Fruit fly (Drosophila melanogaster) whole organism, embryonic: ENCODE data around the gene CG15247.

Experiments used
- Adf1 ChIP-seq: fragments of 200-800 bp; sonication (Bioruptor generic); IDR thresholded peaks from 2 replicates; pipeline ENCODE4 v1.3.6; 2022; ENCODE audit warnings: missing biosample characterization, missing genetic modification characterization
- Atf-2 ChIP-seq: fragments of 200-800 bp; sonication (Bioruptor generic); optimal IDR thresholded peaks from 2 replicates; lab custom pipeline; 2016; ENCODE audit warnings: missing biosample characterization, missing genetic modification characterization
- Blimp-1 ChIP-seq: fragments of 200-800 bp; sonication (Bioruptor generic); optimal IDR thresholded peaks from 3 replicates; lab custom pipeline; 2018; ENCODE audit warnings: missing biosample characterization, missing genetic modification characterization, mild to moderate bottlenecking, moderate library complexity, missing genetic modification reagents
- BtbVII ChIP-seq: fragments of 200-800 bp; sonication (Bioruptor generic); optimal IDR thresholded peaks from 3 replicates; lab custom pipeline; 2017; ENCODE audit warnings: missing biosample characterization, mild to moderate bottlenecking, missing genetic modification characterization
- CG10366 ChIP-seq: fragments of 200-800 bp; sonication (Bioruptor generic); IDR thresholded peaks from 2 replicates; pipeline ENCODE4 v1.3.6; 2022; ENCODE audit warnings: missing biosample characterization, missing genetic modification characterization
- CG10543 ChIP-seq: fragments of 200-800 bp; sonication (Bioruptor generic); optimal IDR thresholded peaks from 3 replicates; lab custom pipeline; 2017; ENCODE audit warnings: missing biosample characterization, mild to moderate bottlenecking, missing genetic modification characterization, moderate library complexity
- CG12071 ChIP-seq: fragments of 200-800 bp; sonication (Bioruptor generic); optimal IDR thresholded peaks from 3 replicates; lab custom pipeline; 2018; ENCODE audit warnings: missing biosample characterization, mild to moderate bottlenecking, missing genetic modification characterization
- CG14860 ChIP-seq: fragments of 200-800 bp; sonication (Bioruptor generic); IDR thresholded peaks from 3 replicates; pipeline ENCODE4 v1.3.6; 2022; ENCODE audit warnings: missing biosample characterization, missing genetic modification characterization; ENCODE audit not compliant: partially characterized antibody
- CG16813 ChIP-seq: fragments of 200-800 bp; sonication (Bioruptor generic); IDR thresholded peaks from 3 replicates; pipeline ENCODE4 v1.3.6; 2022; ENCODE audit warnings: missing biosample characterization, missing genetic modification characterization; ENCODE audit not compliant: partially characterized antibody
- CG17361 ChIP-seq: fragments of 200-800 bp; sonication (Bioruptor generic); IDR thresholded peaks from 3 replicates; pipeline ENCODE4 v1.3.6; 2022; ENCODE audit warnings: missing biosample characterization, missing genetic modification characterization
- CG18599 ChIP-seq: fragments of 200-800 bp; sonication (Bioruptor generic); optimal IDR thresholded peaks from 3 replicates; lab custom pipeline; 2017; ENCODE audit warnings: missing biosample characterization, missing genetic modification characterization, mild to moderate bottlenecking, moderate library complexity, missing genetic modification reagents
- CG2678 ChIP-seq: fragments of 200-800 bp; sonication (Bioruptor generic); optimal IDR thresholded peaks from 3 replicates; lab custom pipeline; 2019; ENCODE audit warnings: missing biosample characterization, mild to moderate bottlenecking, missing genetic modification characterization, moderate library complexity
- CG32532 ChIP-seq: fragments of 200-800 bp; sonication (Bioruptor generic); IDR thresholded peaks from 2 replicates; pipeline ENCODE4 v1.3.6; 2022; ENCODE audit warnings: missing biosample characterization, missing genetic modification characterization
- CG3995 ChIP-seq: fragments of 200-800 bp; sonication (Bioruptor generic); optimal IDR thresholded peaks from 3 replicates; lab custom pipeline; 2016; ENCODE audit warnings: missing biosample characterization, missing genetic modification characterization
- CG4617 ChIP-seq: fragments of 200-800 bp; sonication (Bioruptor generic); optimal IDR thresholded peaks from 3 replicates; lab custom pipeline; 2016; ENCODE audit warnings: missing biosample characterization, missing genetic modification characterization, borderline replicate concordance
- CG6175 ChIP-seq: fragments of 200-800 bp; sonication (Bioruptor generic); IDR thresholded peaks from 3 replicates; pipeline ENCODE4 v1.3.6; 2022; ENCODE audit warnings: missing biosample characterization, missing genetic modification characterization
- CG9797 ChIP-seq: fragments of 200-800 bp; sonication (Bioruptor generic); optimal IDR thresholded peaks from 3 replicates; lab custom pipeline; 2018; ENCODE audit warnings: missing biosample characterization, mild to moderate bottlenecking, missing genetic modification characterization
- Chrac-16 ChIP-seq: fragments of 200-800 bp; sonication (Bioruptor generic); optimal IDR thresholded peaks from 3 replicates; lab custom pipeline; 2016; ENCODE audit warnings: missing biosample characterization, missing genetic modification characterization
- D ChIP-seq, 2 experiments: fragments of 200-800 bp in 1 of 2; fragments of >200 bp in 1 of 2; sonication (Bioruptor generic) in 1 of 2; optimal IDR thresholded peaks; 2 replicates in 1 of 2; 3 replicates in 1 of 2; lab custom pipeline; 2017; ENCODE audit warnings: mild to moderate bottlenecking in 1 of 2, missing biosample characterization in 1 of 2, missing genetic modification characterization in 1 of 2, missing genetic modification reagents in 1 of 2
- D19A ChIP-seq: fragments of 200-800 bp; optimal IDR thresholded peaks from 3 replicates; lab custom pipeline; 2019; ENCODE audit warnings: missing biosample characterization, mild to moderate bottlenecking, missing genetic modification characterization, moderate library complexity
- Doc2 ChIP-seq: fragments of 200-800 bp; sonication (Bioruptor generic); IDR thresholded peaks from 2 replicates; pipeline ENCODE4 v1.3.6; 2022; ENCODE audit warnings: missing biosample characterization, missing genetic modification characterization
- Ets97D ChIP-seq: fragments of 200-800 bp; sonication (Bioruptor generic); optimal IDR thresholded peaks from 3 replicates; lab custom pipeline; 2016; ENCODE audit warnings: missing biosample characterization, missing genetic modification characterization
- Fer1 ChIP-seq: fragments of 200-800 bp; sonication (Bioruptor generic); optimal IDR thresholded peaks from 2 replicates; lab custom pipeline; 2017; ENCODE audit warnings: missing biosample characterization, mild to moderate bottlenecking, missing genetic modification characterization
- Hey ChIP-seq: fragments of 200-800 bp; sonication (Bioruptor generic); optimal IDR thresholded peaks from 3 replicates; lab custom pipeline; 2018; ENCODE audit warnings: missing biosample characterization, mild to moderate bottlenecking, missing genetic modification characterization
- HmgZ ChIP-seq: fragments of 200-800 bp; sonication (Bioruptor generic); optimal IDR thresholded peaks from 2 replicates; lab custom pipeline; 2018; ENCODE audit warnings: missing biosample characterization, mild to moderate bottlenecking, missing genetic modification characterization
- Mad ChIP-seq: fragments of 200-800 bp; sonication (Bioruptor generic); optimal IDR thresholded peaks from 2 replicates; lab custom pipeline; 2016; ENCODE audit warnings: missing biosample characterization, missing genetic modification characterization
- Med ChIP-seq: fragments of 200-800 bp; sonication (Bioruptor generic); peaks from one replicate; lab custom pipeline; 2016; ENCODE audit warnings: missing biosample characterization, missing genetic modification characterization, mild to moderate bottlenecking, inconsistent platforms, moderate library complexity
- Ravus ChIP-seq: fragments of 200-800 bp; sonication (Bioruptor generic); IDR thresholded peaks from 2 replicates; pipeline ENCODE4 v1.3.6; 2022; ENCODE audit warnings: missing biosample characterization, missing genetic modification characterization
- Sox102F ChIP-seq: fragments of 200-800 bp; sonication (Bioruptor generic); optimal IDR thresholded peaks from 2 replicates; lab custom pipeline; 2018; ENCODE audit warnings: missing biosample characterization, mild to moderate bottlenecking, missing genetic modification characterization, moderate library complexity
- abd-A ChIP-seq: fragments of 200-800 bp; sonication (Bioruptor generic); optimal IDR thresholded peaks from 3 replicates; lab custom pipeline; 2019; ENCODE audit warnings: missing biosample characterization, mild to moderate bottlenecking, missing genetic modification characterization, moderate library complexity
- ase ChIP-seq: fragments of 200-800 bp; sonication (Bioruptor generic); IDR thresholded peaks from 3 replicates; pipeline ENCODE4 v1.3.6; 2022; ENCODE audit warnings: missing biosample characterization, missing genetic modification characterization
- bsh ChIP-seq, 2 experiments: fragments of 200-800 bp; sonication (Bioruptor generic); optimal IDR thresholded peaks; 2 replicates each; lab custom pipeline; 2017 to 2018; ENCODE audit warnings: mild to moderate bottlenecking in 2 of 2, missing biosample characterization in 2 of 2, missing genetic modification characterization in 2 of 2, moderate library complexity in 1 of 2
- cg ChIP-seq: fragments of 200-800 bp; sonication (Bioruptor generic); optimal IDR thresholded peaks from 3 replicates; lab custom pipeline; 2019; ENCODE audit warnings: missing biosample characterization, mild to moderate bottlenecking, missing genetic modification characterization, moderate library complexity
- dimm ChIP-seq: fragments of 200-800 bp; sonication (Bioruptor generic); IDR thresholded peaks from 2 replicates; pipeline ENCODE4 v1.3.6; 2022; ENCODE audit warnings: missing biosample characterization, missing genetic modification characterization
- dm ChIP-seq: fragments of 200-800 bp; sonication (Bioruptor generic); optimal IDR thresholded peaks from 3 replicates; lab custom pipeline; 2016; ENCODE audit warnings: missing biosample characterization, missing genetic modification characterization
- exex ChIP-seq: fragments of 200-800 bp; sonication (Bioruptor generic); optimal IDR thresholded peaks from 4 replicates; lab custom pipeline; 2018; ENCODE audit warnings: missing biosample characterization, mild to moderate bottlenecking, missing genetic modification characterization, moderate library complexity
- fd102C ChIP-seq: fragments of 200-800 bp; sonication (Bioruptor generic); optimal IDR thresholded peaks from 2 replicates; lab custom pipeline; 2018; ENCODE audit warnings: missing biosample characterization, mild to moderate bottlenecking, missing genetic modification characterization, moderate library complexity
- hth ChIP-seq: fragments of >200 bp; optimal IDR thresholded peaks from 2 replicates; lab custom pipeline; 2017; ENCODE audit warnings: inconsistent platforms
- mam ChIP-seq: fragments of 200-800 bp; sonication (Bioruptor generic); optimal IDR thresholded peaks from 3 replicates; lab custom pipeline; 2016; ENCODE audit warnings: missing biosample characterization, missing genetic modification characterization
- peb ChIP-seq: fragments of 200-800 bp; sonication (Bioruptor generic); IDR thresholded peaks from 2 replicates; pipeline ENCODE4 v1.3.6; 2022; ENCODE audit warnings: missing biosample characterization, missing genetic modification characterization
- pfk ChIP-seq: fragments of 200-800 bp; sonication (Bioruptor generic); optimal IDR thresholded peaks from 2 replicates; lab custom pipeline; 2018; ENCODE audit warnings: missing biosample characterization, mild to moderate bottlenecking, missing genetic modification characterization, moderate library complexity
- pita ChIP-seq: fragments of 200-800 bp; sonication (Bioruptor generic); optimal IDR thresholded peaks from 2 replicates; lab custom pipeline; 2017; ENCODE audit warnings: missing biosample characterization, mild to moderate bottlenecking, missing genetic modification characterization
- prd ChIP-seq, 3 experiments: fragments of >200 bp in 2 of 3; fragments of 200-800 bp in 1 of 3; sonication (Bioruptor generic) in 1 of 3; optimal IDR thresholded peaks in 2 of 3; IDR thresholded peaks in 1 of 3; 2 replicates in 2 of 3; 3 replicates in 1 of 3; pipeline versions ENCODE4 v1.3.6 to Lab custom; 2017 to 2022; ENCODE audit warnings: missing biosample characterization in 1 of 3, missing genetic modification characterization in 1 of 3
- sens ChIP-seq: fragments of 200-800 bp; sonication (Bioruptor generic); peaks from one replicate; lab custom pipeline; 2016; ENCODE audit warnings: missing biosample characterization, missing genetic modification characterization
- slbo ChIP-seq: fragments of 200-800 bp; sonication (Bioruptor generic); IDR thresholded peaks from 2 replicates; pipeline ENCODE4 v1.3.6; 2022; ENCODE audit warnings: missing biosample characterization, missing genetic modification characterization
- sob ChIP-seq: fragments of 200-800 bp; sonication (Bioruptor generic); IDR thresholded peaks from 2 replicates; pipeline ENCODE4 v1.3.6; 2022; ENCODE audit warnings: missing biosample characterization, missing genetic modification characterization
- zfh1 ChIP-seq: fragments of 200-800 bp; sonication (Bioruptor generic); IDR thresholded peaks from 3 replicates; pipeline ENCODE4 v1.3.6; 2022; ENCODE audit warnings: missing biosample characterization, missing genetic modification characterization

The CG15247 gene

dm6 chrX:9871632-9872031 lies 4.8 kb downstream of the CG15247 start, which contains the start of gene CG45061 (continued):
- TF ChIP-seq Hey, result peak; percentile 12
- no peak for TF ChIP-seq dm (GFP tag; lab: Kevin White, UChicago)
- TF ChIP-seq Doc2 (GFP tag; lab: Robert Waterston, UW), result no peak
- no peak for TF ChIP-seq bsh (GFP tag; optimal IDR thresholded peaks at IDR 0.05; lab: Kevin White, UChicago)
- peak; percentile 12 for TF ChIP-seq mam
- no peak for TF ChIP-seq BtbVII
- no peak for TF ChIP-seq CG16813 (GFP tag; lab: Robert Waterston, UW)
- TF ChIP-seq sob (GFP tag; lab: Robert Waterston, UW), result 0 out of 2 replicates have a peak, but pooled peaks have one; percentile 38
- peak; percentile 34; the same call in 1 of the 2 replicates for TF ChIP-seq slbo (GFP tag; lab: Robert Waterston, UW)
- no peak for TF ChIP-seq Chrac-16 (GFP tag; lab: Kevin White, UChicago)
- no peak for TF ChIP-seq Ets97D (GFP tag; lab: Kevin White, UChicago)
- no peak for TF ChIP-seq ase
- TF ChIP-seq CG17361 (GFP tag; lab: Robert Waterston, UW), result no peak
- peak; percentile 93 for TF ChIP-seq CG10366 (GFP tag; lab: Robert Waterston, UW)
- TF ChIP-seq Ravus (GFP tag; lab: Robert Waterston, UW), result no peak
- TF ChIP-seq CG18599, result peak; percentile 60

DNA sequence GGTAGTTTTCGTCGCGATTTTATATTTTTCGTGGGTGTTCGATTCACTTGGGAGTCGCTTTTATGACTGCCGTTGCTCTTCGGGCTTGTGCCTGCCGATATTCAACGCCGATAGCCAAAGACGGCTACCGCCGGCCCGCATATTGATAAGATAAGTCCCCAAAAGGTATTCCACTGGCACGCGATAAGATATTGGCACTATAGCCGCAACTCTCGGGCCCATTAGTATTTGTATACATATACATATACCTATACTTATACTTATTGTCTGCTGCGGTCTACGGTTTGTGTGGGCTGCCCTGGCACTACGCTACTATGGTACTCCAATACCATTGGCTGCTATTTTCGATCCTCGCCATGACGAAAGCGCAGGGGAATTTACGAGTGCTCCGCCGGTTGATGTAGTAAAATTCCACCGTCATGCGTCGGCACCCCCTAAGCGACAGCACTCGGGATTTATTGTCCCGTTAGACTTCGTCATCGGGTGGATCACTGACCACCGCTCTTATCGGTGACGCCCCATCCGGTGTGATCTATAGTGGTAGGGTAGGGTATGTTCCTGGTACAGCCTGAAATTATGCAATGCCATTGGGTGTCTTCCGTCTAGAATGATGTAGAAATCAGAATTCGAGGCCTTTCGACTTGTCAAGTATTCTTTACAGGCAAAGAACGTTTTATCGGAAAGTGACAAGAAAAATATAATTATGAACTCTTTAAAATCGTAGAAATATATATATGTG lies 7.8 kb downstream of the CG15247 start, which contains the start of gene CG45060:
Gene CG45060, minus strand, starts transcription at position 59 of the 739 bp plus-strand sequence.
- peak; percentile 39; the same call in 1 of the 2 replicates for TF ChIP-seq Adf1 (GFP tag; lab: Robert Waterston, UW)
- peak; percentile 47 for TF ChIP-seq D19A (tag; lab: Kevin White, UChicago)
- peak; percentile 52 for TF ChIP-seq Med (GFP tag; lab: Kevin White, UChicago)
- no peak for TF ChIP-seq Mad (GFP tag; lab: Kevin White, UChicago)
- TF ChIP-seq abd-A (tag; lab: Kevin White, UChicago), result no peak
- TF ChIP-seq CG9797, result no peak
- TF ChIP-seq sens (GFP tag; lab: Kevin White, UChicago), result peak; percentile 65
- peak; percentile 15 for TF ChIP-seq Fer1 (GFP tag; lab: Kevin White, UChicago)
- no peak for TF ChIP-seq D (optimal IDR thresholded peaks at IDR 0.05; lab: Kevin White, UChicago)
- TF ChIP-seq D (GFP tag; optimal IDR thresholded peaks at IDR 0.05; lab: Kevin White, UChicago), result no peak
- TF ChIP-seq CG12071, result peak; percentile 24
- no peak for TF ChIP-seq peb (GFP tag; lab: Robert Waterston, UW)
- TF ChIP-seq HmgZ, result peak; percentile 36
- TF ChIP-seq pfk (GFP tag; lab: Kevin White, UChicago), result peak; percentile 9
- TF ChIP-seq BtbVII, result peak; percentile 83
- no peak for TF ChIP-seq prd (optimal IDR thresholded peaks at IDR 0.05; lab: Kevin White, UChicago)
- TF ChIP-seq prd (GFP tag; IDR thresholded peaks at IDR 0.05; lab: Robert Waterston, UW), result no peak
- TF ChIP-seq CG14860 (GFP tag; lab: Robert Waterston, UW), result no peak
- no peak for TF ChIP-seq Atf-2 (GFP tag; lab: Kevin White, UChicago)
- TF ChIP-seq hth (lab: Kevin White, UChicago), result no peak
- peak; percentile 68 for TF ChIP-seq exex (tag; lab: Kevin White, UChicago)
- TF ChIP-seq pita (GFP tag; lab: Kevin White, UChicago), result no peak
- TF ChIP-seq CG17361 (GFP tag; lab: Robert Waterston, UW), result no peak
- peak; percentile 30; the same call in 1 of the 2 replicates for TF ChIP-seq CG32532 (GFP tag; lab: Robert Waterston, UW)
- TF ChIP-seq CG4617 (GFP tag; lab: Kevin White, UChicago), result no peak
- no peak for TF ChIP-seq Blimp-1 (GFP tag; lab: Kevin White, UChicago)
- TF ChIP-seq CG2678, result peak; percentile 4
- peak; percentile 79 for TF ChIP-seq CG10543
- no peak for TF ChIP-seq fd102C (GFP tag; lab: Kevin White, UChicago)
- peak; percentile 32 for TF ChIP-seq cg (GFP tag; lab: Kevin White, UChicago)
- TF ChIP-seq CG6175 (GFP tag; lab: Robert Waterston, UW), result 0 out of 3 replicates have a peak, but pooled peaks have one; percentile 28
- no peak for TF ChIP-seq dimm (GFP tag; lab: Robert Waterston, UW)
- TF ChIP-seq Sox102F, result no peak
- no peak for TF ChIP-seq zfh1 (GFP tag; lab: Robert Waterston, UW)
- TF ChIP-seq CG3995, result peak; percentile 14
